Worm (Caenorhabditis elegans): ENCODE measurements around the gene npr-12.

Gene npr-12

DNA sequence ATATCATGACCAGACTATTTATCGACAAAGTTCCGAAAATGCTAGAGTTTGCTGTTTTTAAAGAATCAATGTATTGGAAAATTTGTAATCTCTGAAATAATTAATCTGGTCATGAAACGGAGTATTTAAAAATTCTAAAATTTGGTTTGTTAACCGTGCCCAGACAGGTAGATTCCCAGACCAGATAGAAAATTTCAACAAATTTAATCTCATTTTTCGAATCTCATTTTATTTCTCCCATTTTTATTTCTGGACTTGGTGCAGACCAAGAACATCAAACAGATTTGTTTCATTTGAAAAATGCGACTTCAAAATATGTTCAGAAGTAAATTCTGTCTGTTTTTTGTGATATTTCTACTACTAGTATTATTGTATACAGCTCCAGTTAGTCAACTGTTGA lies 14.4 kb downstream of the npr-12 start, which contains the start of gene T22D1.1:
T22D1.1 (plus strand) TSS at position 301 of the 400 bp plus-strand sequence.
- TF ChIP-seq nhr-28 (tag; optimal IDR thresholded peaks at IDR 0.05) (no peak), nhr-6 (tag; optimal IDR thresholded peaks at IDR 0.05) (no peak), ama-1 (optimal IDR thresholded peaks at IDR 0.05) (no peak), sdz-12 (GFP tag; optimal IDR thresholded peaks at IDR 0.05) (no peak)

DNA sequence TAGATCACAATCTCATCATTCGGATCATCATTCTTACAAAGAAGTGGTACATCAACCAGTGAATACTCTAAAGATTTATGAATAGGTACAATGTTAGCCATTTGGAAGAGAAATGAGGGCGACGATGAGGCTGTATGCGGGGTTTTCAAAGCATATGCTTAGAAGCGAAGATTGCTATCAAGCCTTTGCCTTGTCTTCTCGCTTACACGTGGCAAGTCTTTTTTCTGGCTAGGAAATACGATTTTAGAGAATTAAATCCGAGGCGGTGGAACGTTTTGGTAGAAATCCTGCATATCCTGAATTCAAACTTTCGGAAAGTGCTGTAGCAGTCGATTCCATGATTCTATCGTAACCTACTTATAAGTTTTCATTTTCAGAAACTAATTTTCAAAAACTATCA lies 17.4 kb downstream of the npr-12 start, which contains the start of gene T22D1.18:
T22D1.18 (minus strand) TSS at position 101 of the 400 bp plus-strand sequence.
- TF ChIP-seq ZK546.5 (tag; optimal IDR thresholded peaks at IDR 0.05), result no peak
- TF ChIP-seq tra-1 (GFP tag; IDR thresholded peaks at IDR 0.05), result 0 out of 2 replicates have a peak, but pooled peaks have one; percentile 8

DNA sequence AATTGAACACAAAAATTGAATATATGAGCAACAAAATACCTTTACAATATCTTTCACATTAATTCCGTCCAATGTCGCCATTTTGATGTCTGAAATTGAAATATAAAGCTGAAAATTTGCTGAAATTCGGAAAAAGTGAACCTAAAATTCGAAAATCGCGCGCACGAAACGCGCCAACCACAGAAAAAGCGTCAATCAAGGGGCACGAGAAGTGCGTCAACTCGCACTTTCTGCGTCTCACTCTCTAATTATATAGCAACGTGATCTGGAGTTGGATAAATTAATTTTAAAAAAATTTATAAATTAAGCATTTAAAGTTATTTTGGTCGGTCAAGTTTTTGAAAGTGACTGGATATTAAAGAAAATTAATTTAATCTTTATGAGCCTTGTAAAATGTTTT lies 18.1 kb downstream of the npr-12 start, which contains the start of gene ruvb-2:
ruvb-2 (minus strand) TSS at position 89 of the 400 bp plus-strand sequence.
- peak; percentile 77 for TF ChIP-seq nhr-77 (tag; optimal IDR thresholded peaks at IDR 0.05)
- TF ChIP-seq daf-12 (tag; optimal IDR thresholded peaks at IDR 0.05), result no peak
- no peak for TF ChIP-seq gei-8 (GFP tag; optimal IDR thresholded peaks at IDR 0.05)
- no peak for TF ChIP-seq cey-2 (tag; optimal IDR thresholded peaks at IDR 0.05; ENCODE audit: borderline replicate concordance, insufficient read depth)
- no peak for TF ChIP-seq F26F4.8 (GFP tag; conservative IDR thresholded peaks at IDR 0.05)
- no peak for TF ChIP-seq ceh-82 (tag; optimal IDR thresholded peaks at IDR 0.05)
- no peak for TF ChIP-seq unc-39 (tag; optimal IDR thresholded peaks at IDR 0.05)
- no peak for TF ChIP-seq F10B5.3 (tag; optimal IDR thresholded peaks at IDR 0.05)
- peak; percentile 92 for TF ChIP-seq dpl-1 (GFP tag; optimal IDR thresholded peaks at IDR 0.05)
- no peak for TF ChIP-seq Y75B8A.6 (GFP tag; IDR thresholded peaks at IDR 0.05)
- peak in 1 of 2 experiments; percentile 14 for TF ChIP-seq daf-16 (GFP tag; optimal IDR thresholded peaks at IDR 0.05)
- TF ChIP-seq daf-16 (tag; optimal IDR thresholded peaks at IDR 0.05), result peak; percentile 48
- no peak for TF ChIP-seq mxl-2 (GFP tag; conservative IDR thresholded peaks at IDR 0.05)
- TF ChIP-seq zfp-2 (tag; optimal IDR thresholded peaks at IDR 0.05), result peak; percentile 21
- TF ChIP-seq php-3 (GFP tag; IDR thresholded peaks at IDR 0.05), result no peak
- peak; percentile 81 for TF ChIP-seq nhr-6 (tag; optimal IDR thresholded peaks at IDR 0.05)
- peak; percentile 55 for TF ChIP-seq ztf-7 (tag; optimal IDR thresholded peaks at IDR 0.05)
- TF ChIP-seq unc-62 (GFP tag; optimal IDR thresholded peaks at IDR 0.05 in 1 of 2), result peak in 1 of 2 experiments; percentile 91
- TF ChIP-seq unc-62 (tag; optimal IDR thresholded peaks at IDR 0.05), result no peak
- peak; percentile 57; the same call in 1 of the 2 replicates for TF ChIP-seq ctbp-1 (GFP tag; IDR thresholded peaks at IDR 0.05)
- no peak for TF ChIP-seq ztf-11 (tag; optimal IDR thresholded peaks at IDR 0.05)
- no peak for TF ChIP-seq Y105C5A.15 (GFP tag; IDR thresholded peaks at IDR 0.05)
- TF ChIP-seq tra-1 (GFP tag; IDR thresholded peaks at IDR 0.05), result peak; percentile 18; the same call in 1 of the 2 replicates
- TF ChIP-seq ama-1 (optimal IDR thresholded peaks at IDR 0.05), result no peak
- TF ChIP-seq ceh-32 (tag; optimal IDR thresholded peaks at IDR 0.05; ENCODE audit: poor library complexity), result peak; percentile 23
- TF ChIP-seq madf-9 (GFP tag; conservative IDR thresholded peaks at IDR 0.05), result no peak
- TF ChIP-seq aly-2 (tag; optimal IDR thresholded peaks at IDR 0.05), result no peak
- peak; percentile 71 for TF ChIP-seq duxl-1 (tag; optimal IDR thresholded peaks at IDR 0.05; ENCODE audit: poor library complexity)
- TF ChIP-seq ces-1 (GFP tag; optimal IDR thresholded peaks at IDR 0.05), result no peak
- no peak for TF ChIP-seq pha-4 (GFP tag; IDR thresholded peaks at IDR 0.05)
- peak; percentile 60 for TF ChIP-seq pha-4 (tag; optimal IDR thresholded peaks at IDR 0.05)
- peak; percentile 89 for TF ChIP-seq snpc-1.2 (GFP tag; IDR thresholded peaks at IDR 0.05)
- TF ChIP-seq fkh-10 (GFP tag; optimal IDR thresholded peaks at IDR 0.05), result peak; percentile 46
- peak; percentile 66 for TF ChIP-seq F37D6.2 (tag; optimal IDR thresholded peaks at IDR 0.05)
- TF ChIP-seq ceh-28 (tag; optimal IDR thresholded peaks at IDR 0.05), result no peak
- peak; percentile 72 for TF ChIP-seq nhr-102 (tag; optimal IDR thresholded peaks at IDR 0.05)
- TF ChIP-seq R02D3.7 (tag; optimal IDR thresholded peaks at IDR 0.05), result no peak
- peak; percentile 88 for TF ChIP-seq dve-1 (tag; optimal IDR thresholded peaks at IDR 0.05; ENCODE audit: insufficient read depth)
- peak; percentile 91 for TF ChIP-seq mep-1 (tag; optimal IDR thresholded peaks at IDR 0.05)
- TF ChIP-seq hif-1 (tag; optimal IDR thresholded peaks at IDR 0.05), result peak in 1 of 2 experiments; percentile 60
- TF ChIP-seq hmg-1.1 (GFP tag; IDR thresholded peaks at IDR 0.05), result peak; percentile 61
- TF ChIP-seq pqm-1 (tag; optimal IDR thresholded peaks at IDR 0.05), result peak; percentile 5
- TF ChIP-seq Y5F2A.4 (GFP tag; optimal IDR thresholded peaks at IDR 0.05), result no peak
- no peak for TF ChIP-seq nhr-25 (tag; optimal IDR thresholded peaks at IDR 0.05; ENCODE audit: borderline replicate concordance, insufficient read depth)
